Worm (Caenorhabditis elegans): ENCODE measurements around the gene rpi-1.

- TF ChIP-seq nhr-12 (tag; optimal IDR thresholded peaks at IDR 0.05) (no peak), aly-2 (tag; optimal IDR thresholded peaks at IDR 0.05) (no peak), F13H6.1 (tag; optimal IDR thresholded peaks at IDR 0.05) (no peak), ztf-11 (tag; optimal IDR thresholded peaks at IDR 0.05) (no peak), snpc-4 (tag; optimal IDR thresholded peaks at IDR 0.05) (no peak), skn-1 (tag; optimal IDR thresholded peaks at IDR 0.05) (no peak), ceh-82 (tag; optimal IDR thresholded peaks at IDR 0.05) (no peak), lin-13 (GFP tag; optimal IDR thresholded peaks at IDR 0.05) (no peak), unc-62 (GFP tag; optimal IDR thresholded peaks at IDR 0.05) (no peak), ama-1 (optimal IDR thresholded peaks at IDR 0.05) (no peak), dmd-4 (tag; optimal IDR thresholded peaks at IDR 0.05) (no peak), nhr-77 (tag; optimal IDR thresholded peaks at IDR 0.05) (no peak)
Observed at ce11 chrII:13972199-13972598, 10.0 kb upstream of the rpi-1 start.
